Worm (Caenorhabditis elegans) whole organism, late embryonic: Measurements from ENCODE around the gene aagr-3.

Source experiments
- C08G9.2 ChIP-seq: sonication (generic microtip); optimal IDR thresholded peaks from 2 replicates; lab custom pipeline; 2016; ENCODE audit warnings: mild to moderate bottlenecking, missing genetic modification characterization, moderate library complexity, missing compliant biosample characterization
- Y22D7AL.16 ChIP-seq: sonication (generic microtip); optimal IDR thresholded peaks from 2 replicates; lab custom pipeline; 2016; ENCODE audit warnings: missing genetic modification characterization, missing compliant biosample characterization
- ama-1 ChIP-seq: fragments of 150-350 bp; optimal IDR thresholded peaks from 2 replicates; lab custom pipeline; 2014
- ceh-18 ChIP-seq: sonication (generic microtip); optimal IDR thresholded peaks from 2 replicates; lab custom pipeline; 2016; ENCODE audit warnings: missing genetic modification characterization, missing compliant biosample characterization
- ceh-19 ChIP-seq: fragments of 200-800 bp; sonication (Bioruptor generic); optimal IDR thresholded peaks from 2 replicates; lab custom pipeline; 2018; ENCODE audit warnings: mild to moderate bottlenecking, missing genetic modification characterization, missing compliant biosample characterization
- ceh-24 ChIP-seq: sonication (generic microtip); optimal IDR thresholded peaks from 2 replicates; lab custom pipeline; 2016; ENCODE audit warnings: mild to moderate bottlenecking, missing genetic modification characterization, missing compliant biosample characterization
- ceh-45 ChIP-seq: fragments of 200-800 bp; sonication (Bioruptor generic); IDR thresholded peaks from 2 replicates; pipeline ENCODE4 v1.3.6; 2022; ENCODE audit warnings: missing genetic modification reagents, missing genetic modification characterization, missing compliant biosample characterization
- dve-1 ChIP-seq: sonication (generic microtip); optimal IDR thresholded peaks from 2 replicates; lab custom pipeline; 2017; ENCODE audit warnings: antibody characterized with exemption, mild to moderate bottlenecking, missing genetic modification characterization, missing compliant biosample characterization
- elt-2 ChIP-seq: sonication (generic microtip); optimal IDR thresholded peaks from 2 replicates; lab custom pipeline; 2016; ENCODE audit warnings: missing genetic modification reagents, missing genetic modification characterization, missing compliant biosample characterization
- ets-4 ChIP-seq: sonication (generic microtip); optimal IDR thresholded peaks from 2 replicates; lab custom pipeline; 2016; ENCODE audit warnings: missing genetic modification characterization, missing compliant biosample characterization
- eyg-1 ChIP-seq: sonication (generic microtip); optimal IDR thresholded peaks from 2 replicates; lab custom pipeline; 2016; ENCODE audit warnings: missing genotype, missing genetic modification characterization, missing compliant biosample characterization
- fax-1 ChIP-seq: sonication (generic microtip); optimal IDR thresholded peaks from 2 replicates; lab custom pipeline; 2016; ENCODE audit warnings: missing genotype, missing genetic modification characterization, missing compliant biosample characterization
- fkh-10 ChIP-seq: fragments of 150-350 bp; optimal IDR thresholded peaks from 2 replicates; lab custom pipeline; 2014; ENCODE audit warnings: missing biosample characterization, missing genetic modification reagents, missing genetic modification characterization
- hlh-15 ChIP-seq: sonication (generic microtip); optimal IDR thresholded peaks from 2 replicates; lab custom pipeline; 2016; ENCODE audit warnings: missing genetic modification characterization, missing compliant biosample characterization
- hlh-6 ChIP-seq: sonication (generic microtip); optimal IDR thresholded peaks from 2 replicates; lab custom pipeline; 2016; ENCODE audit warnings: missing genotype, missing genetic modification characterization, missing compliant biosample characterization
- lim-6 ChIP-seq: sonication (generic microtip); optimal IDR thresholded peaks from 2 replicates; lab custom pipeline; 2016; ENCODE audit warnings: missing genetic modification characterization, missing compliant biosample characterization
- lin-11 ChIP-seq: fragments of 200-800 bp; sonication (Bioruptor generic); optimal IDR thresholded peaks from 2 replicates; lab custom pipeline; 2018; ENCODE audit warnings: mild to moderate bottlenecking, missing genetic modification characterization, missing compliant biosample characterization
- madf-2 ChIP-seq: sonication (generic microtip); optimal IDR thresholded peaks from 2 replicates; lab custom pipeline; 2017; ENCODE audit warnings: missing genetic modification characterization, missing compliant biosample characterization
- mec-3 ChIP-seq: sonication (generic microtip); optimal IDR thresholded peaks from 2 replicates; lab custom pipeline; 2016; ENCODE audit warnings: borderline replicate concordance, missing genetic modification characterization, missing compliant biosample characterization
- nhr-11 ChIP-seq: fragments of 150-350 bp; optimal IDR thresholded peaks from 2 replicates; lab custom pipeline; 2014; ENCODE audit warnings: missing biosample characterization, missing genetic modification characterization
- npax-4 ChIP-seq: sonication (generic microtip); optimal IDR thresholded peaks from 2 replicates; lab custom pipeline; 2016; ENCODE audit warnings: missing genetic modification characterization, missing compliant biosample characterization
- odd-2 ChIP-seq: sonication (generic microtip); optimal IDR thresholded peaks from 2 replicates; lab custom pipeline; 2017; ENCODE audit warnings: antibody characterized with exemption, mild to moderate bottlenecking, missing genetic modification characterization, missing compliant biosample characterization
- pax-1 ChIP-seq: fragments of 150-350 bp; optimal IDR thresholded peaks from 2 replicates; lab custom pipeline; 2014; ENCODE audit warnings: missing biosample characterization, missing genetic modification characterization
- pha-2 ChIP-seq: sonication (generic microtip); optimal IDR thresholded peaks from 2 replicates; lab custom pipeline; 2017; ENCODE audit warnings: mild to moderate bottlenecking, missing genetic modification characterization, missing compliant biosample characterization
- pha-4 ChIP-seq: fragments of 150-350 bp; optimal IDR thresholded peaks from 2 replicates; lab custom pipeline; 2018; ENCODE audit warnings: missing biosample characterization, missing genetic modification reagents, missing genetic modification characterization
- pqm-1 ChIP-seq: sonication (generic microtip); optimal IDR thresholded peaks from 2 replicates; lab custom pipeline; 2016; ENCODE audit warnings: missing genetic modification characterization, missing compliant biosample characterization
- pros-1 ChIP-seq: fragments of 150-350 bp; optimal IDR thresholded peaks from 2 replicates; lab custom pipeline; 2014; ENCODE audit warnings: missing biosample characterization, missing genetic modification reagents, missing genetic modification characterization
- ref-2 ChIP-seq: sonication (generic microtip); optimal IDR thresholded peaks from 2 replicates; lab custom pipeline; 2016; ENCODE audit warnings: missing genetic modification characterization, missing compliant biosample characterization
- sdc-2 ChIP-seq: sonication (generic microtip); optimal IDR thresholded peaks from 2 replicates; lab custom pipeline; 2016; ENCODE audit warnings: missing genotype, missing genetic modification characterization, missing compliant biosample characterization
- syd-9 ChIP-seq: sonication (generic microtip); optimal IDR thresholded peaks from 2 replicates; lab custom pipeline; 2016; ENCODE audit warnings: mild to moderate bottlenecking, missing genetic modification characterization, moderate library complexity, missing compliant biosample characterization
- tbx-2 ChIP-seq: sonication (generic microtip); optimal IDR thresholded peaks from 2 replicates; lab custom pipeline; 2016; ENCODE audit warnings: missing genetic modification characterization, missing compliant biosample characterization
- tbx-7 ChIP-seq: sonication (generic microtip); optimal IDR thresholded peaks from 2 replicates; lab custom pipeline; 2016; ENCODE audit warnings: missing genotype, missing genetic modification characterization, missing compliant biosample characterization
- ttx-3 ChIP-seq: sonication (generic microtip); optimal IDR thresholded peaks from 2 replicates; lab custom pipeline; 2016; ENCODE audit warnings: missing genetic modification reagents, missing genetic modification characterization, missing compliant biosample characterization
- unc-42 ChIP-seq: sonication (generic microtip); optimal IDR thresholded peaks from 2 replicates; lab custom pipeline; 2016; ENCODE audit warnings: missing genotype, missing genetic modification characterization, missing compliant biosample characterization
- zip-5 ChIP-seq: sonication (generic microtip); optimal IDR thresholded peaks from 2 replicates; lab custom pipeline; 2016; ENCODE audit warnings: missing genetic modification characterization, missing compliant biosample characterization

Gene aagr-3

DNA sequence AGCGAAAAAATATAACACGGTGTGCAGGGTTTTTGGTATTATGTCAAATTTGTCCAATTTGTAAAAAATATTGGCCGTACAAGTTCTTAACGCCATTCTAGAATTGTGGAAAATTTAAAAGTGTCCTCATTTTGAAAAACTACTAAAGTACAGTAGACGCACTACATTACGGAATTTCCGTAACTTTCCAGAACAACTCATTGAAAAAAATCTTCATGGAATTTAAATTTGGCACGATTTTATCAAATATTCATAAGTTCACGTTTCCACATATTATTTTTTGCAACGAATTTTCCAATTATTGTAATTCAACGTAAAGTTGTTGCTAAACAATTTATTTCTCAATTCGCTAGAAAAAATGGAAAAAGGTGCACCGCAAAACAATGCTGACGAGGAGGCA lies 14.4 kb downstream of the aagr-3 start, which contains the start of gene F40F9.3:
Gene F40F9.3, plus strand, starts transcription at position 301 of the 400 bp plus-strand sequence.
- TF ChIP-seq hlh-6, result no peak
- no peak for TF ChIP-seq sdc-2
- no peak for TF ChIP-seq zip-5 (tag; lab: Kevin White, UChicago)
- no peak for TF ChIP-seq elt-2 (tag; lab: Kevin White, UChicago)
- TF ChIP-seq ets-4 (tag; lab: Kevin White, UChicago), result no peak
- no peak for TF ChIP-seq mec-3 (tag; lab: Kevin White, UChicago)
- TF ChIP-seq C08G9.2 (tag; lab: Kevin White, UChicago), result no peak
- no peak for TF ChIP-seq pha-4 (tag; lab: Kevin White, UChicago)
- TF ChIP-seq Y22D7AL.16 (tag; lab: Kevin White, UChicago), result no peak
- no peak for TF ChIP-seq madf-2 (tag; lab: Kevin White, UChicago)
- TF ChIP-seq tbx-7 (tag; lab: Kevin White, UChicago), result no peak
- no peak for TF ChIP-seq unc-42 (tag; lab: Kevin White, UChicago)
- TF ChIP-seq syd-9 (tag; lab: Kevin White, UChicago), result no peak
- no peak for TF ChIP-seq ref-2 (tag; lab: Kevin White, UChicago)
- TF ChIP-seq odd-2 (tag; lab: Kevin White, UChicago), result no peak
- no peak for TF ChIP-seq hlh-15 (tag; lab: Kevin White, UChicago)

DNA sequence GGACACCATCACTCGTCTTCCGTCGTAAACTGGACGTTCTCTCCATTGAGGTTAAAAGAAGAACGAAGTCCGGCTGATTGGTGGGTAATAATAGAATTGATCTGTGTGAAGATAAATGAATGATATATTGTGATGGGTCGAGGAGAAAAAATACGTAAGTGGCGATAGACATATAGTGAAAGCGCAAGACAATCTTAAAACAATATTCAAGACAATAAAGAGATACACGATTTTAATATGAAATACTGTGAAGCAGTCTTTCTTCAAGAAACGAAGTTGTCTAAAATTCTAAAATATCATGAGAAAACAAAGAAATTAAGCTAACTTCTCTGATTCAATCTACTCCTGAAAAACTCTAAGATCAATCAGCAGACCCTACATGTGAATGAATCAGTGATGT lies 15.8 kb downstream of the aagr-3 start, which contains the start of gene F40F9.10:
Gene F40F9.10, minus strand, starts transcription at position 101 of the 400 bp plus-strand sequence.
- no peak for TF ChIP-seq ceh-19 (GFP tag; lab: Kevin White, UChicago)
- TF ChIP-seq ama-1 (lab: Kevin White, UChicago), result no peak
- TF ChIP-seq pha-2 (tag; lab: Kevin White, UChicago), result no peak
- no peak for TF ChIP-seq ceh-18 (tag; lab: Kevin White, UChicago)
- no peak for TF ChIP-seq eyg-1 (tag; lab: Kevin White, UChicago)
- no peak for TF ChIP-seq ceh-24 (tag; lab: Kevin White, UChicago)
- no peak for TF ChIP-seq madf-2 (tag; lab: Kevin White, UChicago)
- no peak for TF ChIP-seq pax-1 (tag; lab: Kevin White, UChicago)
- no peak for TF ChIP-seq dve-1 (tag; lab: Kevin White, UChicago)
- no peak for TF ChIP-seq fax-1 (tag; lab: Kevin White, UChicago)
- no peak for TF ChIP-seq lim-6 (tag; lab: Kevin White, UChicago)
- no peak for TF ChIP-seq ttx-3 (tag; lab: Kevin White, UChicago)
- no peak for TF ChIP-seq nhr-11 (tag; lab: Kevin White, UChicago)
- TF ChIP-seq ets-4 (tag; lab: Kevin White, UChicago), result no peak
- no peak for TF ChIP-seq ref-2 (tag; lab: Kevin White, UChicago)

DNA sequence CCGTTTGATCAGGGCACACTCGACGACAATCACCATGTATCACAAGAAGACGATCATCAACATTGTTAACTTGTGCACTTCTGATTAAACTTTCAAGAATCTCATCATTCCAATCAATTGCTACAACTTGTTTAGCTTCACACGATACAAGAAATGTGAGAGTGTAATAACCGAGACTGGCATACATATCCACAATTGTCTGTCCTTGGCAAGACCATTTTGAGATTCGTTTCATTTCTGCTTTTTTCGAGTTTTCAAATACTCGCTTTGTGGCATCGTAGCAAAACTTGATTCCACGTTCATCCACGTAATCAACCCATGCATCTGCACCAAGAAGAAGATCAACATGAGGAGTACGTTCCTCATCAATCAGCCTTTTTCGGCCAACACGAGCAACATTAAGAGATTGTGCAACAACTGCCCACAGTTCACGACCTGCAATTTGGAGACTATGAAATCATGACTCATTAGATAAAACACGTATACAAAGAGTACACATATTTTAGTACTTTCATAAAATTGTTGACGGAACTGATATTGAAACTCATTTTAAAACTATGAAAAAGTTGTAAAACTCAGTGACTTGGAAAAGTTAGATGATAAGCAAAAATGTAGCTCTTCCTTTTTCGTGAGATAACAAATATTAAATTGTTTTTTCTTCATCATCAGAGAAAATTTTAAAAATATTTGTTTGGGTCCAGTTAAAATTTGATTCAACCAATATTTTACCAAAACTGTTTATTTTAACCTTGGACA lies 16.7 kb downstream of the aagr-3 start:
- TF ChIP-seq pqm-1 (tag; lab: Kevin White, UChicago) (no peak), npax-4 (no peak), unc-42 (tag; lab: Kevin White, UChicago) (no peak)
- TF ChIP-seq, all 69 proteins: peak for 0

DNA sequence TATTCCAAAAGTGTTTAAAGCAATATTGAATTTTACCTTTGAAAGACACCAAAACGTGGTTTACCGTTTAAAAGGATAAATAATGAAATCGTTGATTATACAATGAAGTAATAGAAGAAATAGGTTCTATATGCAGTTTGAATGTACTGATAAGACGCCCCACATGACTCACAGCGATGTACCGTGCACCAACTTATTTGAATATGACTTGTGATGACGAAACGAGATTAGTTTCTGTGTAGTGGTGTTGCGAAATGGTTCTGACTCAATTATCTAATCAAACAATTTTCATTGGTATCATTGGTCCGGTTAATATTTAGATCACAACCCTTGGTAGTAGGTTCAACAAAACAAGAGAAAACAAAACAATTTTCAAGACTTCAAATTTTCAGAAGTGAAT lies 18.1 kb downstream of the aagr-3 start:
- peak; percentile 81 for TF ChIP-seq elt-2 (tag; lab: Kevin White, UChicago)
- TF ChIP-seq fkh-10 (GFP tag; lab: Kevin White, UChicago), result no peak

DNA sequence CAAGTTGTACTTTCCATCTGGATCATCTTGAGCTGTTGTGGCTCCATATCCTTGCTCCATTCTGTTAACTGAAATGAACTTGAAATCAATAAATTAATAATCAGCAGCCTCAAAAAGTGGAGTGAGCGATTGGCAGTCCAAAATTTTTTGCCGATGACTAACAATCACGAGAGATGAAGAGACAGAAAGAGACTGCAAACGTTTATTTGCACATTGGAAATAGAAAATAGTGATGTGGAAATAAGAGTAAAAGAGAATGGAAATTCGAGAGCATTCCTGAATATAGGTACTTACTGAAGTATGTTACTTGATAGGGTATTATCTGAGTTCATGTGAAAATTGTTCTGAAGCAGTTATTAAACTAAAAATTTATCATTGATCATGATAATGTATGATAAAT lies 19.6 kb downstream of the aagr-3 start, which contains the start of gene tag-120:
Gene tag-120, minus strand, starts transcription at position 68 of the 400 bp plus-strand sequence.
- TF ChIP-seq pros-1 (tag; lab: Kevin White, UChicago) (no peak), tbx-2 (no peak), nhr-11 (tag; lab: Kevin White, UChicago) (no peak), lin-11 (tag; lab: Kevin White, UChicago) (no peak), hlh-6 (no peak), ceh-45 (GFP tag; lab: Robert Waterston, UW) (no peak)
